Fruit fly (Drosophila melanogaster): ENCODE data around the gene Dph1.

Dph1 gene

DNA sequence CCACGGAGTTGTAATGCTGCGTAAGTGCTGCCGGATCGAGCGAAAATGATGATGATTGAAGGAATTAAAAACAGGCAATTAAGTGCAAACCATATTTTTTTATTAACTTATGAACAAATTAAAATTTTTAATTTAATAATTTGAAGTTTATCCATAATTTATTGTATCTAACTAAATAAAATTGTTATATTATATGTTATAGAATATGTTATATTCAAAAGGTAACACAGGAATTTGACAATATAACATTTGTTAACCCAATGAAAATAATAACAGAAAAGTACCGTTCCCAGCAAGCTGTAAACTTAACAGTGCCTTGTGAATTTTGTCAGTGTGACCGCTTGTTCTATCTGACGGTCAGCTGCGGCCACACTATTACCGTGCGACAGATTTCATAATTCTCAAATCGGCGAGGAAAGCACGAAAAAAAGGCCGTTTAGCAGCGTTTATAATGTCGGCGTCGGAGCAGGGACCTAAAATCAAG lies 11.9 kb upstream of the Dph1 start, which contains the start of the genes Ccdc56 and mtTFB1 (continued):
- no peak for TF ChIP-seq CG1832 (GFP tag; optimal IDR thresholded peaks at IDR 0.05)
- TF ChIP-seq CG4360 (GFP tag; IDR thresholded peaks at IDR 0.05) = no peak
- no peak for TF ChIP-seq CG4328 (GFP tag; optimal IDR thresholded peaks at IDR 0.05)
- no peak for TF ChIP-seq Six4 (GFP tag; optimal IDR thresholded peaks at IDR 0.05)
- TF ChIP-seq MTF-1 (GFP tag; optimal IDR thresholded peaks at IDR 0.05; ENCODE audit: borderline replicate concordance) = no peak
- no peak for TF ChIP-seq CG1233 (GFP tag; optimal IDR thresholded peaks at IDR 0.05)
- TF ChIP-seq chinmo (GFP tag; IDR thresholded peaks at IDR 0.05; ENCODE audit: partially characterized antibody) = no peak
- TF ChIP-seq D19A (tag; optimal IDR thresholded peaks at IDR 0.05) = no peak
- no peak for TF ChIP-seq CG9609 (GFP tag; optimal IDR thresholded peaks at IDR 0.05)
- TF ChIP-seq al (GFP tag; IDR thresholded peaks at IDR 0.05) = no peak
- no peak for TF ChIP-seq CG10431 (GFP tag; optimal IDR thresholded peaks at IDR 0.05)
- TF ChIP-seq Neu2 (GFP tag; optimal IDR thresholded peaks at IDR 0.05; ENCODE audit: borderline replicate concordance) = no peak
- TF ChIP-seq pzg (GFP tag; optimal IDR thresholded peaks at IDR 0.05) = peak; percentile 80
- peak; percentile 0 for TF ChIP-seq CG30403 (GFP tag; optimal IDR thresholded peaks at IDR 0.05)
- no peak for TF ChIP-seq CG11093 (GFP tag; IDR thresholded peaks at IDR 0.05)
- no peak for TF ChIP-seq CG1529 (GFP tag; optimal IDR thresholded peaks at IDR 0.05)
- no peak for TF ChIP-seq vnd (GFP tag; IDR thresholded peaks at IDR 0.05; ENCODE audit: partially characterized antibody)
- TF ChIP-seq ara (GFP tag; IDR thresholded peaks at IDR 0.05) = no peak
- TF ChIP-seq tll (GFP tag; optimal IDR thresholded peaks at IDR 0.05) = no peak
- peak; percentile 61 for TF ChIP-seq kay (GFP tag; optimal IDR thresholded peaks at IDR 0.05)
- TF ChIP-seq CG10267 (tag; optimal IDR thresholded peaks at IDR 0.05) = peak; percentile 55
- TF ChIP-seq Hsf (GFP tag; optimal IDR thresholded peaks at IDR 0.05) = no peak
- TF ChIP-seq pan (optimal IDR thresholded peaks at IDR 0.05) = no peak
- TF ChIP-seq pan (GFP tag; optimal IDR thresholded peaks at IDR 0.05 in 1 of 2, IDR thresholded peaks at IDR 0.05 in 1 of 2) = no peak
- no peak for TF ChIP-seq tin (GFP tag; optimal IDR thresholded peaks at IDR 0.05)
- TF ChIP-seq tgo (GFP tag; IDR thresholded peaks at IDR 0.05) = no peak
- no peak for TF ChIP-seq sens-2 (GFP tag; IDR thresholded peaks at IDR 0.05)
- TF ChIP-seq CG8290 (GFP tag; optimal IDR thresholded peaks at IDR 0.05) = no peak
- TF ChIP-seq CG8290 (tag; optimal IDR thresholded peaks at IDR 0.05) = peak in 1 of 2 experiments; percentile 30
- no peak for TF ChIP-seq CG8478 (optimal IDR thresholded peaks at IDR 0.05)
- TF ChIP-seq CG14441 (GFP tag; IDR thresholded peaks at IDR 0.05) = no peak
- no peak for TF ChIP-seq Tbp (GFP tag; optimal IDR thresholded peaks at IDR 0.05)
- TF ChIP-seq CG2712 (tag; optimal IDR thresholded peaks at IDR 0.05) = peak; percentile 20
- TF ChIP-seq ham (GFP tag; IDR thresholded peaks at IDR 0.05) = no peak
- TF ChIP-seq nerfin-1 (tag; optimal IDR thresholded peaks at IDR 0.05) = no peak
- no peak for TF ChIP-seq CG9817 (tag; optimal IDR thresholded peaks at IDR 0.05)
- peak; percentile 4; the same call in 1 of the 2 replicates for TF ChIP-seq vvl (GFP tag; IDR thresholded peaks at IDR 0.05)
- no peak for TF ChIP-seq Ravus (GFP tag; IDR thresholded peaks at IDR 0.05)
- TF ChIP-seq CG8765 (GFP tag; IDR thresholded peaks at IDR 0.05) = no peak
- TF ChIP-seq sisA (GFP tag; IDR thresholded peaks at IDR 0.05) = no peak
- no peak for TF ChIP-seq mam (GFP tag; optimal IDR thresholded peaks at IDR 0.05)
- TF ChIP-seq CG12942 (GFP tag; optimal IDR thresholded peaks at IDR 0.05) = no peak
- TF ChIP-seq eyg (GFP tag; optimal IDR thresholded peaks at IDR 0.05) = no peak
- peak; percentile 11 to 83 for TF ChIP-seq Pdp1 (GFP tag; optimal IDR thresholded peaks at IDR 0.05)
- TF ChIP-seq CG7839 (tag; optimal IDR thresholded peaks at IDR 0.05) = peak; percentile 31
- TF ChIP-seq Dad (GFP tag; optimal IDR thresholded peaks at IDR 0.05) = no peak
- no peak for TF ChIP-seq bigmax (GFP tag; optimal IDR thresholded peaks at IDR 0.05)
- TF ChIP-seq Dref (GFP tag; IDR thresholded peaks at IDR 0.05) = no peak
- peak; percentile 94 for TF ChIP-seq CG9797 (GFP tag; optimal IDR thresholded peaks at IDR 0.05)
- TF ChIP-seq CG11247 (GFP tag; IDR thresholded peaks at IDR 0.05) = no peak
- no peak for TF ChIP-seq sima (GFP tag; optimal IDR thresholded peaks at IDR 0.05)
- TF ChIP-seq CG13123 (GFP tag; optimal IDR thresholded peaks at IDR 0.05) = no peak
- no peak for TF ChIP-seq gsb (GFP tag; IDR thresholded peaks at IDR 0.05)

Measured in whole organism, embryonic.